Fruit fly (Drosophila melanogaster) S2 (cell line): ENCODE results near the gene CG42846.

Experiments used
- CG8478 ChIP-seq: fragments of >200 bp; optimal IDR thresholded peaks from 2 replicates; lab custom pipeline; 2018
- CTCF ChIP-seq, 2 experiments: fragments of >200 bp; optimal IDR thresholded peaks; 2 replicates each; lab custom pipeline; 2018

dm6 chr3L:267618-268017, 36.2 kb upstream of the CG42846 start:
- TF ChIP-seq CG8478 (lab: Kevin White, UChicago) (no peak), CTCF (optimal IDR thresholded peaks at IDR 0.05; lab: Kevin White, UChicago) (no peak)
